Worm (Caenorhabditis elegans) whole organism, L4/young adult: ENCODE measurements around the gene wdr-5.3.

Source experiments
- W03F9.2 ChIP-seq: fragments of 150-350 bp; optimal IDR thresholded peaks from 2 replicates; lab custom pipeline; 2014; ENCODE audit warnings: missing biosample characterization, missing genetic modification characterization
- dao-5 ChIP-seq: sonication (generic microtip); optimal IDR thresholded peaks from 2 replicates; lab custom pipeline; 2016; ENCODE audit warnings: missing genotype, missing genetic modification characterization, moderate library complexity, missing compliant biosample characterization

ce11 chrV:10764066-10764465 lies 27.1 kb downstream of the wdr-5.3 start, which contains the start of gene ocr-1:
- TF ChIP-seq W03F9.2: no peak
- TF ChIP-seq dao-5 (tag; lab: Kevin White, UChicago): no peak
